Fruit fly (Drosophila melanogaster) whole organism, pupa: Measurements from ENCODE around the gene THADA.
A peak's percentile ranks its signal among the peaks of the same experiment; 100 is the strongest.

ENCODE experiments used
- CG10348 ChIP-seq: fragments of 200-800 bp; sonication (Bioruptor generic); IDR thresholded peaks from 2 replicates; pipeline ENCODE4 v1.3.6; 2022; ENCODE audit warnings: missing biosample characterization, missing genetic modification characterization
- CG12605 ChIP-seq: fragments of 200-800 bp; sonication (Bioruptor generic); IDR thresholded peaks from 2 replicates; pipeline ENCODE4 v1.3.6; 2022; ENCODE audit warnings: missing biosample characterization, missing genetic modification characterization
- CG13204 ChIP-seq: fragments of 200-800 bp; sonication (Bioruptor generic); optimal IDR thresholded peaks from 2 replicates; lab custom pipeline; 2018; ENCODE audit warnings: missing biosample characterization, mild to moderate bottlenecking, missing genetic modification characterization, moderate library complexity
- CG14655 ChIP-seq: fragments of 200-800 bp; sonication (Bioruptor generic); optimal IDR thresholded peaks from 3 replicates; lab custom pipeline; 2017; ENCODE audit warnings: mild to moderate bottlenecking, missing biosample characterization, missing genetic modification reagents, missing genetic modification characterization
- CG15710 ChIP-seq: fragments of 200-800 bp; sonication (Bioruptor generic); optimal IDR thresholded peaks from 2 replicates; lab custom pipeline; 2018; ENCODE audit warnings: missing biosample characterization, mild to moderate bottlenecking, missing genetic modification characterization, moderate library complexity
- CG17806 ChIP-seq: fragments of 200-800 bp; sonication (Bioruptor generic); optimal IDR thresholded peaks from 2 replicates; lab custom pipeline; 2018; ENCODE audit warnings: missing biosample characterization, mild to moderate bottlenecking, missing genetic modification characterization, moderate library complexity
- CG32121 ChIP-seq: fragments of 200-800 bp; sonication (Bioruptor generic); IDR thresholded peaks from 2 replicates; pipeline ENCODE4 v1.3.6; 2022; ENCODE audit warnings: missing biosample characterization, missing genetic modification characterization
- CG34367 ChIP-seq: fragments of 200-800 bp; sonication (Bioruptor generic); optimal IDR thresholded peaks from 2 replicates; lab custom pipeline; 2018; ENCODE audit warnings: missing biosample characterization, mild to moderate bottlenecking, missing genetic modification characterization
- CG4496 ChIP-seq: fragments of 200-800 bp; sonication (Bioruptor generic); IDR thresholded peaks from 3 replicates; pipeline ENCODE4 v1.3.6; 2022; ENCODE audit warnings: missing biosample characterization, missing genetic modification characterization
- CG8159 ChIP-seq: fragments of 200-800 bp; sonication (Bioruptor generic); optimal IDR thresholded peaks from 3 replicates; lab custom pipeline; 2018; ENCODE audit warnings: missing biosample characterization, mild to moderate bottlenecking, missing genetic modification characterization, moderate library complexity
- CG8301 ChIP-seq: fragments of 200-800 bp; sonication (Bioruptor generic); optimal IDR thresholded peaks from 2 replicates; lab custom pipeline; 2018; ENCODE audit warnings: missing biosample characterization, mild to moderate bottlenecking, missing genetic modification characterization
- CG9948 ChIP-seq: fragments of 200-800 bp; sonication (Bioruptor generic); optimal IDR thresholded peaks from 2 replicates; lab custom pipeline; 2018; ENCODE audit warnings: missing biosample characterization, mild to moderate bottlenecking, missing genetic modification characterization, moderate library complexity
- D1 ChIP-seq: fragments of 200-800 bp; sonication (Bioruptor generic); optimal IDR thresholded peaks from 2 replicates; lab custom pipeline; 2018; ENCODE audit warnings: missing biosample characterization, mild to moderate bottlenecking, missing genetic modification characterization, moderate library complexity
- EcR ChIP-seq: fragments of 200-800 bp; sonication (Bioruptor generic); optimal IDR thresholded peaks from 3 replicates; lab custom pipeline; 2019; ENCODE audit warnings: missing biosample characterization, missing genetic modification characterization, mild to moderate bottlenecking, moderate library complexity, missing genetic modification reagents
- Ets98B ChIP-seq: fragments of 200-800 bp; sonication (Bioruptor generic); IDR thresholded peaks from 2 replicates; pipeline ENCODE4 v1.3.6; 2022; ENCODE audit warnings: missing biosample characterization, missing genetic modification characterization
- Pif1A ChIP-seq: fragments of 200-800 bp; sonication (Bioruptor generic); optimal IDR thresholded peaks from 3 replicates; lab custom pipeline; 2016; ENCODE audit warnings: missing biosample characterization, missing genetic modification characterization
- Pif1B ChIP-seq: fragments of 200-800 bp; sonication (Bioruptor generic); optimal IDR thresholded peaks from 3 replicates; lab custom pipeline; 2016; ENCODE audit warnings: missing biosample characterization, missing genetic modification characterization
- Snoo ChIP-seq: fragments of 200-800 bp; sonication (Bioruptor generic); optimal IDR thresholded peaks from 3 replicates; lab custom pipeline; 2017; ENCODE audit warnings: missing biosample characterization, mild to moderate bottlenecking, missing genetic modification characterization, inconsistent platforms
- fd96Ca ChIP-seq: fragments of 200-800 bp; sonication (Bioruptor generic); IDR thresholded peaks from 3 replicates; pipeline ENCODE4 v1.3.6; 2022; ENCODE audit warnings: missing biosample characterization, missing genetic modification characterization
- gl ChIP-seq: fragments of 200-800 bp; sonication (Bioruptor generic); optimal IDR thresholded peaks from 2 replicates; lab custom pipeline; 2018; ENCODE audit warnings: missing biosample characterization, mild to moderate bottlenecking, missing genetic modification characterization
- rn ChIP-seq: fragments of 200-800 bp; sonication (Bioruptor generic); IDR thresholded peaks from 2 replicates; pipeline ENCODE4 v1.3.6; 2022; ENCODE audit warnings: missing biosample characterization, missing genetic modification characterization

THADA gene

DNA sequence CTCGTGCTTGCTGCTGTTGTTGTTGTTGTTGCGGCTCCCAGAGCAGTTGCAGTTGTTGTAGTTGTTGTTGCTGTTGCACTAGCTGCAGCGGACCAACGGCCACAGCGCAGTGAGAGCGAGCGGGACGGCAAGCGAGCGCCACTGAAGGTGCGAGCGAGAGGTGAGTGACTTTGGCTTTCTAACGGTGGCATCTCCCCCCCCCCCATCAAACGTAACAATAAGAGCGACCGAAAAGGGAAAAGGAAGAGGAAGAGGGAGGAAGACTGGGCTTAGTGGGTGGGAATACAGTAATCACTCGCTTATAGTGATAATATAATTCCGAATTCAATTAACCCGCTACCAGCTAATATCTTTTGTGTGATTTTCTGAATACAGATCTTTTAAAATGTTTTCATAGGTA is 1.7 kb upstream of the THADA start:
- peak; percentile 88 for TF ChIP-seq CG13204 (GFP tag; lab: Kevin White, UChicago)
- no peak for TF ChIP-seq rn

DNA sequence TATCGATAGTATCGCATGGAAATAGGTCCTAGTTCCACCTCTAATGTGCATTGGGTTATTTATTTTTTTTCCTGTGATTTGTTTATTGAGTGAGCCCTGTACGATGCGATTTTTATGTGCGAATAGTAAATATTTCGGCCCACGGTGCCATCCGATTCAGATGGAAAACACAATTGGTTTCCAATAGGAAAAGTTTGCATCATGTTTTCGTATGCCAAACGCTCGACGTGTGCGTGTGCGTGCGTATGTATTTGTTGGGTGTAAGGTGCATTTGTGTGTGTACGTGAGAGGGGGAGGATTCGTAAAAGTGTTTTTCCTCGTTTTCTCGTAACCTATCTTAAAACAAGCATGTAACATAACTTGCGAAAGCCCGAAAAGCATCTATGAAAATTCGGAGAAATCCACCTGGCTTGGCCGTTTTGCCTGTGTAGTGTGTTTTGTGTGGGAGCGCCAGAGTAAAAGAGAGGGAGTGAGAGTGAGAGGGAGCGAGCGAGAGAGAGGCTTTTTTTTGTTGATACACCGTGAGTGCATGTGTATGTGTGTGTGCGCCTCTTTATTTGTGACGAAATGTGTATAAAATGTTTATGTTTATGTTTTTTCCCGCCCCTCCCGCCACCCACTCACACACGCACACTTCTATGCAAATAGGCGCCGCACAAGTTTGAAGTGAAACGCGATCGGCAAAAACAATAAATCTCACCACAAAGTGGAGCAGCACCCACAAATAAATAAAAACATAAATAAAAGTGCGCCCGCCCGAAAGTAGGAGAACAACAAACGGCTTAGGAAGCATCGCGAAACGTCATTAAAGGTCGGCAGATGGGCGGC is 1.0 kb upstream of the THADA start, which contains the start of gene Hers:
Gene Hers, plus strand, starts transcription at position 2 of the 828 bp plus-strand sequence.
- TF ChIP-seq CG34367 (tag; lab: Kevin White, UChicago) = no peak

DNA sequence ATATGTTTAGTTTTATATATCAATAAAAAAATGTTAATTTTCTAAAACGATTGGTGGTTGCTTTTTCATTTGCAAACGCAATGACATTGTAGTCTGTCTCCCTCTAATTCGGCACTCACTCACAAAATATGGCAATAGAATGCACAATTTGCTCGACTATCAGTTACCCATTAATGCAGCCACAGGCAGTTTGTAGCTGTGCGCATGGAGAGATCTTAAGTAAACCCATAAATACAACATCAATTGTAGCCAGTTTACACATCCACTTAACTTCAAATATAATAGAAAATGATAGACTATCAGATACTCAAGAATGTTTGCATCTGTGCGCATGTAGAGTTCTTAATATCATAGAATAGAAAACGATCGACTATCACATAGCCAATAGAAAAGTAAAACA is 6.0 kb downstream of the THADA start:
- no peak for TF ChIP-seq Pif1A (GFP tag; lab: Kevin White, UChicago)
- TF ChIP-seq Snoo (tag; lab: Kevin White, UChicago) = no peak
- TF ChIP-seq CG8301 (tag; lab: Kevin White, UChicago) = no peak
- no peak for TF ChIP-seq Ets98B (GFP tag; lab: Robert Waterston, UW)
- no peak for TF ChIP-seq CG15710 (tag; lab: Kevin White, UChicago)
- no peak for TF ChIP-seq CG8159 (tag; lab: Kevin White, UChicago)
- TF ChIP-seq CG13204 (GFP tag; lab: Kevin White, UChicago) = no peak
- no peak for TF ChIP-seq D1 (tag; lab: Kevin White, UChicago)
- TF ChIP-seq CG9948 (tag; lab: Kevin White, UChicago) = no peak
- TF ChIP-seq CG34367 (tag; lab: Kevin White, UChicago) = no peak
- TF ChIP-seq CG4496 (GFP tag; lab: Robert Waterston, UW) = no peak
- no peak for TF ChIP-seq CG14655 (GFP tag; lab: Kevin White, UChicago)

DNA sequence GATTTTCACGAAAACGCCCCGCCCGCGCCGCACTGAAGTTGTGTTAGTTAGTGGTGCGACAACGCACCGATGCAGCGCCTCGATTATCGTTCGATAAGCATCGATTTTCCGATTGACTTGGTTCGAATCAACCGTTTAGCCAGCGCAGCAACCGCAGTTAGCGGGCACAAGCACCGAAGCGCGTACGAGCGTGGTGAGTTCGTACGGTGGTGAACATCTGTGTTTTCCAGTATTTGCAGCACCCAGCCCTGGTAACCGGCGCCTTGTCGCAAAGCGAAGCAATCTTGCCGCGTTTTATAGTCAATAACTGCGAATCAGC is 13.4 kb downstream of the THADA start, which contains the start of the genes pico and Nup205:
Gene pico, minus strand, starts transcription at position 71 of the 319 bp plus-strand sequence.
Gene Nup205, plus strand, starts transcription at position 226 of the 319 bp plus-strand sequence.
- TF ChIP-seq Pif1B (GFP tag; lab: Kevin White, UChicago) = no peak
- TF ChIP-seq CG32121 (GFP tag; lab: Robert Waterston, UW) = peak; percentile 18; the same call in 1 of the 2 replicates
- TF ChIP-seq CG4496 (GFP tag; lab: Robert Waterston, UW) = peak; percentile 54; the same call in 2 of the 3 replicates

DNA sequence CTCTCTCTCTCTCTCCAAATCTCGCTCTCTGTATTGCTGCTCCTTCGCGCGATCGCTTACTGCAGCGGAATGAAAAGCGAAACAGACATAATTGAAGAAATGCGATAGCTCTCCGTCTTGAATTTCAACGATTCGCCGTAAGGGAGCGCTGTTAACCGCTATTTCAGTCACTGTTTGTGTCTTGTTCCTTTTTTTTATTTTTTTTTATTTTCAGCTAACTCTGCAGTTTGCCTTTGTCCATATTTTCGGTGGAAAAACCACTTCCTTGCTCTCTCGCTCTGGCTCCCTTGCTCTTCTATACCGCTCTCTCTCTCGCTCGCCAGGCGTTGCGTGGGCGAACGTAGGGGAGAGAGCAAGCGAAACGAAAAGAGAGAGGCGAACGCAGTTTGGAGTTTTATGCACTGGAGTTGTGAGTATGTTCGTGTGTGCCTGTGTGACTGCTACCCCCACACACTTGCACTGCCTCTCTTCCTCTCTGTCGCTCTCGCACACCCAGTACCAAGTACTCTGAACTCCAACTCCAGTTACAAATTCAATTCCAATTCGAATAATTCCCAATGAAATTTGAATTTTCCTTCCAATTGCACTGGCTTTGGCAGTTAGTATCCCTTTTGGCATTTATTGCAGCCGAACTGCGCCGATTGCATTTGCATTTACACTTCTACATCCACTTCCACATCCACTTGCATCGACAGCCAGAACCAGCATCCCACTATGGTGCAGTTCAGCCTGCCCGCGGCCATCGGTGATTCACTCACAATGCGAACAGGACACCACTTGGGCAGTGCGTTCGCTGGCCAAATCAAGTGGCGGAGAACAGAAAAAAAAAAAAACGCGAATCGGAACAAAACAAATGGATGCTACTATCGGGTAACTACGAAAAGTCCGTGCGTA is 14.0 kb downstream of the THADA start:
- 0 out of 2 replicates have a peak, but pooled peaks have one; percentile 11 for TF ChIP-seq Ets98B (GFP tag; lab: Robert Waterston, UW)
- 0 out of 3 replicates have a peak, but pooled peaks have one; percentile 13 for TF ChIP-seq CG4496 (GFP tag; lab: Robert Waterston, UW)
- no peak for TF ChIP-seq D1 (tag; lab: Kevin White, UChicago)
- TF ChIP-seq, all 21 proteins: peak for 2

DNA sequence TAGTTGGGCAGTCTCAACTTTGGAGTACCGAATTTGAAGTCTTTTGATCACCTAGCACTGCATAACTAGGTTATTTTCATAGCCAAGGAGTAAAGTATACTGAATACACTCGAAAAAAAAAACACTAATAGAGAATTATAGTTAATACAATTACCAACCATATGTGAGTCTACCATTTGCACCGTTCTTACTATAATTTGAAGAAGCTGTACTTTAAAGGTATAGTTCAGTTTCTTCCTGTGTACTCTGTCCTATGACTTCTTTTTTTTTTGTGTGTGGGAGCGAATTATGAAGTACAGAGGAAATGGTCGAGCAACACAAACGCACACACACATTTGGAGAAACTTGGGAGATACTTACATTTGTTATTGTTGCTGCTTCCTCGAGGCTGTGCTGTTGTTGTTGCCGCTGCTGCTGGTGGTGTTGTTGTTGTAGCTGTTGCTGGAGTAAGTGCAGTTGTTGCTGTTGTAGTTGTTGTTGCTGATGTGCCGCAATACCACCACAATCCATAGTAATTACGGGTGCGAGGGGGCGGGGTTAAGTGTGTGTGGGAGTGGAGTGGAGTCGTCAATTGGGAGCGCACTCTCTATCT is 14.7 kb downstream of the THADA start:
- TF ChIP-seq Snoo (tag; lab: Kevin White, UChicago) = peak; percentile 82
- peak; percentile 93 for TF ChIP-seq Pif1A (GFP tag; lab: Kevin White, UChicago)
- TF ChIP-seq CG13204 (GFP tag; lab: Kevin White, UChicago) = peak; percentile 64
- peak; percentile 93 for TF ChIP-seq CG17806 (tag; lab: Kevin White, UChicago)
- TF ChIP-seq CG9948 (tag; lab: Kevin White, UChicago) = peak; percentile 93
- TF ChIP-seq CG15710 (tag; lab: Kevin White, UChicago) = peak; percentile 90
- no peak for TF ChIP-seq EcR (GFP tag; lab: Kevin White, UChicago)
- peak; percentile 89 for TF ChIP-seq CG8159 (tag; lab: Kevin White, UChicago)
- TF ChIP-seq D1 (tag; lab: Kevin White, UChicago) = no peak
- TF ChIP-seq CG8301 (tag; lab: Kevin White, UChicago) = peak; percentile 95
- TF ChIP-seq CG14655 (GFP tag; lab: Kevin White, UChicago) = peak; percentile 96
- peak; percentile 81 for TF ChIP-seq fd96Ca (GFP tag; lab: Robert Waterston, UW)
- peak; percentile 76 for TF ChIP-seq gl
- TF ChIP-seq rn = peak; percentile 86
- peak; percentile 94 for TF ChIP-seq CG32121 (GFP tag; lab: Robert Waterston, UW)
- TF ChIP-seq CG12605 = peak; percentile 91
- peak; percentile 98 for TF ChIP-seq CG4496 (GFP tag; lab: Robert Waterston, UW)
- peak; percentile 85 for TF ChIP-seq Pif1B (GFP tag; lab: Kevin White, UChicago)
- peak; percentile 89 for TF ChIP-seq CG34367 (tag; lab: Kevin White, UChicago)
- peak; percentile 93 for TF ChIP-seq Ets98B (GFP tag; lab: Robert Waterston, UW)
- TF ChIP-seq CG10348 (GFP tag; lab: Robert Waterston, UW) = peak; percentile 55
